Fruit fly (Drosophila melanogaster) whole organism, embryonic: ENCODE data around the gene Bx42.

Experiments
- Aef1 ChIP-seq: fragments of 200-800 bp; sonication (Bioruptor generic); IDR thresholded peaks from 3 replicates; pipeline ENCODE4 v1.3.6; 2022; ENCODE audit warnings: missing biosample characterization, missing genetic modification characterization
- Blimp-1 ChIP-seq: fragments of 200-800 bp; sonication (Bioruptor generic); optimal IDR thresholded peaks from 3 replicates; lab custom pipeline; 2018; ENCODE audit warnings: missing biosample characterization, missing genetic modification characterization, mild to moderate bottlenecking, moderate library complexity, missing genetic modification reagents
- CG12769 ChIP-seq: fragments of 200-800 bp; sonication (Bioruptor generic); optimal IDR thresholded peaks from 2 replicates; lab custom pipeline; 2019; ENCODE audit warnings: missing biosample characterization, mild to moderate bottlenecking, missing genetic modification characterization, moderate library complexity
- CG13424 ChIP-seq: fragments of 200-800 bp; sonication (Bioruptor generic); optimal IDR thresholded peaks from 2 replicates; lab custom pipeline; 2019; ENCODE audit warnings: missing biosample characterization, mild to moderate bottlenecking, missing genetic modification characterization, moderate library complexity
- CG15601 ChIP-seq: fragments of 200-800 bp; sonication (Bioruptor generic); optimal IDR thresholded peaks from 3 replicates; lab custom pipeline; 2019; ENCODE audit warnings: missing biosample characterization, mild to moderate bottlenecking, missing genetic modification characterization, moderate library complexity
- CG1603 ChIP-seq: fragments of 200-800 bp; sonication (Bioruptor generic); optimal IDR thresholded peaks from 2 replicates; lab custom pipeline; 2019; ENCODE audit warnings: missing biosample characterization, mild to moderate bottlenecking, missing genetic modification characterization, moderate library complexity
- CG17359 ChIP-seq: fragments of 200-800 bp; sonication (Bioruptor generic); optimal IDR thresholded peaks from 3 replicates; lab custom pipeline; 2018; ENCODE audit warnings: missing biosample characterization, mild to moderate bottlenecking, missing genetic modification characterization, moderate library complexity
- CG17385 ChIP-seq: fragments of 200-800 bp; sonication (Bioruptor generic); optimal IDR thresholded peaks from 3 replicates; lab custom pipeline; 2018; ENCODE audit warnings: missing biosample characterization, mild to moderate bottlenecking, missing genetic modification characterization
- CG18764 ChIP-seq: fragments of 200-800 bp; sonication (Bioruptor generic); optimal IDR thresholded peaks from 3 replicates; lab custom pipeline; 2016; ENCODE audit warnings: missing biosample characterization, missing genetic modification characterization
- CG2120 ChIP-seq: fragments of 200-800 bp; sonication (Bioruptor generic); optimal IDR thresholded peaks from 3 replicates; lab custom pipeline; 2016; ENCODE audit warnings: missing biosample characterization, missing genetic modification characterization
- CG2678 ChIP-seq: fragments of 200-800 bp; sonication (Bioruptor generic); optimal IDR thresholded peaks from 3 replicates; lab custom pipeline; 2019; ENCODE audit warnings: missing biosample characterization, mild to moderate bottlenecking, missing genetic modification characterization, moderate library complexity
- CG2712 ChIP-seq: fragments of 200-800 bp; optimal IDR thresholded peaks from 3 replicates; lab custom pipeline; 2019; ENCODE audit warnings: missing biosample characterization, mild to moderate bottlenecking, missing genetic modification characterization, moderate library complexity
- CG32532 ChIP-seq: fragments of 200-800 bp; sonication (Bioruptor generic); IDR thresholded peaks from 2 replicates; pipeline ENCODE4 v1.3.6; 2022; ENCODE audit warnings: missing biosample characterization, missing genetic modification characterization
- CG3847 ChIP-seq: fragments of 200-800 bp; sonication (Bioruptor generic); IDR thresholded peaks from 2 replicates; pipeline ENCODE4 v1.3.6; 2022; ENCODE audit warnings: missing biosample characterization, missing genetic modification characterization
- CG4360 ChIP-seq: fragments of 200-800 bp; sonication (Bioruptor generic); IDR thresholded peaks from 2 replicates; pipeline ENCODE4 v1.3.6; 2022; ENCODE audit warnings: missing biosample characterization, missing genetic modification characterization
- CG4424 ChIP-seq: fragments of 200-800 bp; sonication (Bioruptor generic); optimal IDR thresholded peaks from 3 replicates; lab custom pipeline; 2016; ENCODE audit warnings: missing biosample characterization, missing genetic modification characterization
- CG4707 ChIP-seq: fragments of 200-800 bp; sonication (Bioruptor generic); optimal IDR thresholded peaks from 2 replicates; lab custom pipeline; 2018; ENCODE audit warnings: missing biosample characterization, mild to moderate bottlenecking, missing genetic modification characterization, moderate library complexity
- CG8290 ChIP-seq, 3 experiments: fragments of 200-800 bp; sonication (Bioruptor generic); optimal IDR thresholded peaks; 2 replicates each; lab custom pipeline; 2016 to 2019; ENCODE audit warnings: missing biosample characterization in 3 of 3, missing genetic modification characterization in 3 of 3, mild to moderate bottlenecking in 2 of 3, moderate library complexity in 1 of 3
- CG9727 ChIP-seq: fragments of 200-800 bp; sonication (Bioruptor generic); optimal IDR thresholded peaks from 3 replicates; lab custom pipeline; 2017; ENCODE audit warnings: missing biosample characterization, mild to moderate bottlenecking, missing genetic modification characterization
- CG9932 ChIP-seq: fragments of 200-800 bp; sonication (Bioruptor generic); IDR thresholded peaks from 2 replicates; pipeline ENCODE4 v1.3.6; 2022; ENCODE audit warnings: missing biosample characterization, missing genetic modification characterization
- CoRest ChIP-seq: fragments of 200-800 bp; sonication (Bioruptor generic); optimal IDR thresholded peaks from 3 replicates; lab custom pipeline; 2018; ENCODE audit warnings: missing biosample characterization, mild to moderate bottlenecking, missing genetic modification characterization, moderate library complexity
- Hr3 ChIP-seq: fragments of 200-800 bp; sonication (Bioruptor generic); optimal IDR thresholded peaks from 3 replicates; lab custom pipeline; 2016; ENCODE audit warnings: missing biosample characterization, missing genetic modification characterization
- MESR4 ChIP-seq: fragments of 200-800 bp; sonication (Bioruptor generic); optimal IDR thresholded peaks from 2 replicates; lab custom pipeline; 2018; ENCODE audit warnings: missing biosample characterization, mild to moderate bottlenecking, missing genetic modification characterization, moderate library complexity
- NfI ChIP-seq: fragments of 200-800 bp; sonication (Bioruptor generic); optimal IDR thresholded peaks from 3 replicates; lab custom pipeline; 2018; ENCODE audit warnings: missing biosample characterization, mild to moderate bottlenecking, missing genetic modification characterization, moderate library complexity
- Oli ChIP-seq: fragments of 200-800 bp; sonication (Bioruptor generic); optimal IDR thresholded peaks from 2 replicates; lab custom pipeline; 2018; ENCODE audit warnings: missing biosample characterization, mild to moderate bottlenecking, missing genetic modification characterization, moderate library complexity
- Ptx1 ChIP-seq: fragments of 200-800 bp; sonication (Bioruptor generic); IDR thresholded peaks from 2 replicates; pipeline ENCODE4 v1.3.6; 2022; ENCODE audit warnings: missing biosample characterization, missing genetic modification characterization
- Sox100B ChIP-seq: fragments of 200-800 bp; sonication (Bioruptor generic); optimal IDR thresholded peaks from 3 replicates; lab custom pipeline; 2018; ENCODE audit warnings: missing biosample characterization, mild to moderate bottlenecking, missing genetic modification characterization
- Xbp1 ChIP-seq: fragments of 200-800 bp; sonication (Bioruptor generic); optimal IDR thresholded peaks from 3 replicates; lab custom pipeline; 2016; ENCODE audit warnings: missing biosample characterization, mild to moderate bottlenecking, missing genetic modification characterization
- al ChIP-seq: fragments of 200-800 bp; sonication (Bioruptor generic); IDR thresholded peaks from 2 replicates; pipeline ENCODE4 v1.3.6; 2022; ENCODE audit warnings: missing biosample characterization, missing genetic modification characterization
- aop ChIP-seq: fragments of 200-800 bp; sonication (Bioruptor generic); IDR thresholded peaks from 2 replicates; pipeline ENCODE4 v1.3.6; 2022; ENCODE audit warnings: missing biosample characterization, missing genetic modification characterization
- az2 ChIP-seq: fragments of 200-800 bp; sonication (Bioruptor generic); optimal IDR thresholded peaks from 3 replicates; lab custom pipeline; 2016; ENCODE audit warnings: missing biosample characterization, missing genetic modification characterization
- croc ChIP-seq: fragments of 200-800 bp; sonication (Bioruptor generic); conservative IDR thresholded peaks from 3 replicates; pipeline ENCODE4 v1.3.6; 2022; ENCODE audit warnings: missing biosample characterization, missing genetic modification characterization
- dmrt11E ChIP-seq: fragments of 200-800 bp; sonication (Bioruptor generic); optimal IDR thresholded peaks from 3 replicates; lab custom pipeline; 2018; ENCODE audit warnings: missing biosample characterization, mild to moderate bottlenecking, missing genetic modification characterization, moderate library complexity
- dmrt99B ChIP-seq: fragments of 200-800 bp; sonication (Bioruptor generic); optimal IDR thresholded peaks from 2 replicates; lab custom pipeline; 2018; ENCODE audit warnings: missing biosample characterization, mild to moderate bottlenecking, missing genetic modification characterization, moderate library complexity
- dpn ChIP-seq, 2 experiments: fragments of 200-800 bp; sonication (Bioruptor generic); optimal IDR thresholded peaks; 3 replicates each; lab custom pipeline; 2016; ENCODE audit warnings: missing biosample characterization in 2 of 2, missing genetic modification characterization in 2 of 2
- dysf ChIP-seq: fragments of 200-800 bp; sonication (Bioruptor generic); IDR thresholded peaks from 3 replicates; pipeline ENCODE4 v1.3.6; 2022; ENCODE audit warnings: missing biosample characterization, missing genetic modification characterization
- esg ChIP-seq: fragments of 200-800 bp; sonication (Bioruptor generic); conservative IDR thresholded peaks from 2 replicates; pipeline ENCODE4 v1.3.6; 2022; ENCODE audit warnings: missing biosample characterization, missing genetic modification characterization
- eve ChIP-seq, 2 experiments: fragments of >200 bp; optimal IDR thresholded peaks; 2 replicates each; lab custom pipeline; 2017; ENCODE audit warnings: missing biosample characterization in 2 of 2, missing genetic modification characterization in 2 of 2
- ind ChIP-seq: fragments of 200-800 bp; sonication (Bioruptor generic); optimal IDR thresholded peaks from 3 replicates; lab custom pipeline; 2016; ENCODE audit warnings: missing biosample characterization, missing genetic modification characterization
- lab ChIP-seq: fragments of 200-800 bp; sonication (Bioruptor generic); optimal IDR thresholded peaks from 3 replicates; lab custom pipeline; 2017; ENCODE audit warnings: missing biosample characterization, missing genetic modification characterization, mild to moderate bottlenecking, moderate library complexity, missing genetic modification reagents
- nerfin-1 ChIP-seq: fragments of 200-800 bp; sonication (Bioruptor generic); optimal IDR thresholded peaks from 3 replicates; lab custom pipeline; 2019; ENCODE audit warnings: missing biosample characterization, mild to moderate bottlenecking, missing genetic modification characterization, moderate library complexity
- nom ChIP-seq: fragments of 200-800 bp; sonication (Bioruptor generic); optimal IDR thresholded peaks from 2 replicates; lab custom pipeline; 2017; ENCODE audit warnings: missing biosample characterization, missing genetic modification characterization, mild to moderate bottlenecking, moderate library complexity, missing genetic modification reagents
- phol ChIP-seq: fragments of 200-800 bp; sonication (Bioruptor generic); optimal IDR thresholded peaks from 3 replicates; lab custom pipeline; 2018; ENCODE audit warnings: missing biosample characterization, mild to moderate bottlenecking, missing genetic modification characterization, moderate library complexity
- row ChIP-seq: fragments of 200-800 bp; sonication (Bioruptor generic); IDR thresholded peaks from 3 replicates; pipeline ENCODE4 v1.3.6; 2022; ENCODE audit warnings: missing biosample characterization, missing genetic modification characterization
- slbo ChIP-seq: fragments of 200-800 bp; sonication (Bioruptor generic); IDR thresholded peaks from 2 replicates; pipeline ENCODE4 v1.3.6; 2022; ENCODE audit warnings: missing biosample characterization, missing genetic modification characterization
- tgo ChIP-seq: fragments of 200-800 bp; sonication (Bioruptor generic); IDR thresholded peaks from 3 replicates; pipeline ENCODE4 v1.3.6; 2022; ENCODE audit warnings: missing biosample characterization, missing genetic modification characterization
- vvl ChIP-seq: fragments of 200-800 bp; sonication (Bioruptor generic); IDR thresholded peaks from 2 replicates; pipeline ENCODE4 v1.3.6; 2022; ENCODE audit warnings: missing biosample characterization, missing genetic modification characterization
- z ChIP-seq: fragments of 200-800 bp; sonication (Bioruptor generic); IDR thresholded peaks from 3 replicates; pipeline ENCODE4 v1.3.6; 2022; ENCODE audit warnings: missing biosample characterization, missing genetic modification characterization

The Bx42 gene

dm6 chrX:9066802-9067489 lies 39.5 kb downstream of the Bx42 start:
- TF ChIP-seq CG12769 (tag; lab: Kevin White, UChicago): peak; percentile 0
- 0 out of 3 replicates have a peak, but pooled peaks have one; percentile 18 for TF ChIP-seq croc (GFP tag; lab: Robert Waterston, UW)
- TF ChIP-seq slbo: peak; percentile 56
- no peak for TF ChIP-seq aop (GFP tag; lab: Robert Waterston, UW)
- TF ChIP-seq Blimp-1 (GFP tag; lab: Kevin White, UChicago): peak; percentile 32
- TF ChIP-seq az2 (GFP tag; lab: Kevin White, UChicago): peak; percentile 19
- TF ChIP-seq z (GFP tag; lab: Robert Waterston, UW): 0 out of 3 replicates have a peak, but pooled peaks have one; percentile 13
- peak; percentile 45; the same call in 1 of the 3 replicates for TF ChIP-seq tgo
- peak in 1 of 2 experiments; percentile 54 for TF ChIP-seq eve (GFP tag; optimal IDR thresholded peaks at IDR 0.05; lab: Kevin White, UChicago)
- no peak; the same call in 1 of the 2 replicates for TF ChIP-seq CG4360
- no peak for TF ChIP-seq dmrt11E
- peak; percentile 34 for TF ChIP-seq lab
- peak; percentile 41; the same call in 2 of the 3 replicates for TF ChIP-seq Aef1
- peak; percentile 35 for TF ChIP-seq CG17385 (GFP tag; lab: Kevin White, UChicago)
- TF ChIP-seq CG15601: no peak
- peak; percentile 28 for TF ChIP-seq CG17359 (tag; lab: Kevin White, UChicago)
- TF ChIP-seq Ptx1 (GFP tag; lab: Robert Waterston, UW): peak; percentile 61
- TF ChIP-seq Sox100B (GFP tag; lab: Kevin White, UChicago): peak; percentile 0
- TF ChIP-seq esg (GFP tag; lab: Robert Waterston, UW): no peak
- TF ChIP-seq CG4424 (GFP tag; lab: Kevin White, UChicago): peak; percentile 7
- TF ChIP-seq Xbp1 (GFP tag; lab: Kevin White, UChicago): peak; percentile 15
- TF ChIP-seq CG3847: 0 out of 2 replicates have a peak, but pooled peaks have one; percentile 15
- peak; percentile 56 for TF ChIP-seq CG32532 (GFP tag; lab: Robert Waterston, UW)
- peak; percentile 28; the same call in 1 of the 2 replicates for TF ChIP-seq al (GFP tag; lab: Robert Waterston, UW)
- TF ChIP-seq CG9932 (GFP tag; lab: Robert Waterston, UW): peak; percentile 55
- TF ChIP-seq CG4707 (GFP tag; lab: Kevin White, UChicago): no peak
- TF ChIP-seq CG1603 (tag; lab: Kevin White, UChicago): peak; percentile 6
- TF ChIP-seq MESR4 (GFP tag; lab: Kevin White, UChicago): no peak
- peak; percentile 57 for TF ChIP-seq CG2678 (tag; lab: Kevin White, UChicago)
- peak; percentile 19 for TF ChIP-seq CG2120
- TF ChIP-seq CG18764 (GFP tag; lab: Kevin White, UChicago): no peak
- peak; percentile 3 for TF ChIP-seq CoRest
- TF ChIP-seq dysf (GFP tag; lab: Robert Waterston, UW): peak; percentile 49; the same call in 2 of the 3 replicates
- peak; percentile 24 for TF ChIP-seq Hr3 (GFP tag; lab: Kevin White, UChicago)
- TF ChIP-seq CG2712 (tag; lab: Kevin White, UChicago): peak; percentile 11
- peak; percentile 63 for TF ChIP-seq nom (GFP tag; lab: Kevin White, UChicago)
- peak; percentile 32; the same call in 1 of the 2 replicates for TF ChIP-seq vvl (GFP tag; lab: Robert Waterston, UW)
- peak; percentile 18 for TF ChIP-seq CG13424
- TF ChIP-seq Oli (tag; lab: Kevin White, UChicago): peak; percentile 35
- TF ChIP-seq CG8290 (GFP tag; optimal IDR thresholded peaks at IDR 0.05; lab: Kevin White, UChicago): no peak
- peak in 1 of 2 experiments; percentile 3 for TF ChIP-seq CG8290 (tag; optimal IDR thresholded peaks at IDR 0.05; lab: Kevin White, UChicago)
- TF ChIP-seq ind (GFP tag; lab: Kevin White, UChicago): peak; percentile 31
- peak; percentile 47 for TF ChIP-seq dmrt99B
- peak; percentile 10 for TF ChIP-seq CG9727 (GFP tag; lab: Kevin White, UChicago)
- no peak for TF ChIP-seq nerfin-1 (tag; lab: Kevin White, UChicago)
- peak; percentile 36 for TF ChIP-seq phol
- peak in 1 of 2 experiments; percentile 20 for TF ChIP-seq dpn (GFP tag; optimal IDR thresholded peaks at IDR 0.05; lab: Kevin White, UChicago)
- TF ChIP-seq NfI: peak; percentile 6
- TF ChIP-seq row (GFP tag; lab: Robert Waterston, UW): peak; percentile 56
